Fruit fly (Drosophila melanogaster) whole organism, prepupa: ENCODE data around the gene Phlpp.

Source experiments
- Blimp-1 ChIP-seq: fragments of 200-800 bp; sonication (Bioruptor generic); optimal IDR thresholded peaks from 3 replicates; lab custom pipeline; 2017; ENCODE audit warnings: missing biosample characterization, missing genetic modification characterization, mild to moderate bottlenecking, moderate library complexity, missing genetic modification reagents
- CG10631 ChIP-seq: fragments of 200-800 bp; sonication (Bioruptor generic); optimal IDR thresholded peaks from 2 replicates; lab custom pipeline; 2016; ENCODE audit warnings: missing biosample characterization, missing genetic modification characterization
- CG10669 ChIP-seq: fragments of 200-800 bp; sonication (Bioruptor generic); optimal IDR thresholded peaks from 3 replicates; lab custom pipeline; 2018; ENCODE audit warnings: missing biosample characterization, mild to moderate bottlenecking, missing genetic modification characterization, moderate library complexity
- CG11294 ChIP-seq: fragments of 200-800 bp; sonication (Bioruptor generic); IDR thresholded peaks from 2 replicates; pipeline ENCODE4 v1.3.6; 2022; ENCODE audit warnings: missing biosample characterization, missing genetic modification characterization
- CG11762 ChIP-seq: fragments of 200-800 bp; sonication (Bioruptor generic); optimal IDR thresholded peaks from 3 replicates; lab custom pipeline; 2016; ENCODE audit warnings: missing biosample characterization, missing genetic modification characterization; ENCODE audit not compliant: insufficient read depth
- CG16779 ChIP-seq: fragments of 200-800 bp; sonication (Bioruptor generic); optimal IDR thresholded peaks from 3 replicates; lab custom pipeline; 2017; ENCODE audit warnings: missing biosample characterization, mild to moderate bottlenecking, missing genetic modification characterization
- CG3032 ChIP-seq: fragments of 200-800 bp; optimal IDR thresholded peaks from 2 replicates; lab custom pipeline; 2019; ENCODE audit warnings: missing biosample characterization, mild to moderate bottlenecking, missing genetic modification characterization, moderate library complexity
- CG31627 ChIP-seq: fragments of 200-800 bp; sonication (Bioruptor generic); optimal IDR thresholded peaks from 3 replicates; lab custom pipeline; 2016; ENCODE audit warnings: missing biosample characterization, missing genetic modification characterization
- CG32006 ChIP-seq: fragments of 200-800 bp; sonication (Bioruptor generic); optimal IDR thresholded peaks from 3 replicates; lab custom pipeline; 2017; ENCODE audit warnings: missing biosample characterization, mild to moderate bottlenecking, missing genetic modification characterization
- CG3919 ChIP-seq: fragments of 200-800 bp; sonication (Bioruptor generic); optimal IDR thresholded peaks from 3 replicates; lab custom pipeline; 2016; ENCODE audit warnings: missing biosample characterization, missing genetic modification characterization
- CG6163 ChIP-seq: fragments of 200-800 bp; sonication (Bioruptor generic); IDR thresholded peaks from 3 replicates; pipeline ENCODE4 v1.3.6; 2022; ENCODE audit warnings: missing biosample characterization, missing genetic modification characterization
- CG6792 ChIP-seq: fragments of 200-800 bp; sonication (Bioruptor generic); optimal IDR thresholded peaks from 3 replicates; lab custom pipeline; 2016; ENCODE audit warnings: missing biosample characterization, missing genetic modification characterization
- CG7368 ChIP-seq: fragments of 200-800 bp; sonication (Bioruptor generic); optimal IDR thresholded peaks from 3 replicates; lab custom pipeline; 2016; ENCODE audit warnings: missing biosample characterization, missing genetic modification characterization
- CG8119 ChIP-seq: fragments of 200-800 bp; sonication (Bioruptor generic); IDR thresholded peaks from 3 replicates; pipeline ENCODE4 v1.3.6; 2022; ENCODE audit warnings: missing biosample characterization, missing genetic modification characterization
- CG8319 ChIP-seq: fragments of 200-800 bp; sonication (Bioruptor generic); optimal IDR thresholded peaks from 3 replicates; lab custom pipeline; 2016; ENCODE audit warnings: missing biosample characterization, missing genetic modification characterization
- CG9139 ChIP-seq: fragments of 200-800 bp; sonication (Bioruptor generic); optimal IDR thresholded peaks from 3 replicates; lab custom pipeline; 2017; ENCODE audit warnings: missing biosample characterization, mild to moderate bottlenecking, missing genetic modification characterization
- Eip78C ChIP-seq: fragments of 200-800 bp; sonication (Bioruptor generic); peaks from one replicate; lab custom pipeline; 2016; ENCODE audit warnings: missing biosample characterization, missing genetic modification characterization
- Eip93F ChIP-seq: fragments of 200-800 bp; sonication (Bioruptor generic); optimal IDR thresholded peaks from 2 replicates; lab custom pipeline; 2016; ENCODE audit warnings: missing biosample characterization, mild to moderate bottlenecking, missing genetic modification characterization
- Gug ChIP-seq: fragments of 200-800 bp; sonication (Bioruptor generic); IDR thresholded peaks from 2 replicates; pipeline ENCODE4 v1.3.6; 2022; ENCODE audit warnings: missing biosample characterization, missing genetic modification characterization
- Hr38 ChIP-seq: sonication (Bioruptor generic); optimal IDR thresholded peaks from 2 replicates; lab custom pipeline; 2016; ENCODE audit warnings: missing biosample characterization, missing genetic modification characterization
- Hr39 ChIP-seq: fragments of 200-800 bp; sonication (Bioruptor generic); optimal IDR thresholded peaks from 2 replicates; lab custom pipeline; 2016; ENCODE audit warnings: missing biosample characterization, missing genetic modification characterization
- Hr4 ChIP-seq: fragments of 200-800 bp; sonication (Bioruptor generic); optimal IDR thresholded peaks from 3 replicates; lab custom pipeline; 2016; ENCODE audit warnings: missing biosample characterization, missing genetic modification characterization
- Lpt ChIP-seq: fragments of 200-800 bp; sonication (Bioruptor generic); optimal IDR thresholded peaks from 3 replicates; lab custom pipeline; 2016; ENCODE audit warnings: missing biosample characterization, missing genetic modification characterization
- Met ChIP-seq: fragments of 200-800 bp; sonication (Bioruptor generic); optimal IDR thresholded peaks from 3 replicates; lab custom pipeline; 2016; ENCODE audit warnings: missing biosample characterization, missing genetic modification characterization
- Smox ChIP-seq: fragments of 200-800 bp; sonication (Bioruptor generic); optimal IDR thresholded peaks from 3 replicates; lab custom pipeline; 2016; ENCODE audit warnings: missing biosample characterization, missing genetic modification characterization
- Sox102F ChIP-seq: fragments of 200-800 bp; sonication (Bioruptor generic); optimal IDR thresholded peaks from 2 replicates; lab custom pipeline; 2016; ENCODE audit warnings: missing biosample characterization, mild to moderate bottlenecking, missing genetic modification characterization
- acj6 ChIP-seq: fragments of 200-800 bp; sonication (Bioruptor generic); optimal IDR thresholded peaks from 3 replicates; lab custom pipeline; 2016; ENCODE audit warnings: missing biosample characterization, missing genetic modification characterization
- cyc ChIP-seq: fragments of 200-800 bp; sonication (Bioruptor generic); optimal IDR thresholded peaks from 3 replicates; lab custom pipeline; 2016; ENCODE audit warnings: missing biosample characterization, missing genetic modification characterization
- dsx ChIP-seq: fragments of 200-800 bp; optimal IDR thresholded peaks from 3 replicates; lab custom pipeline; 2019; ENCODE audit warnings: missing biosample characterization, mild to moderate bottlenecking, missing genetic modification characterization, moderate library complexity; ENCODE audit not compliant: poor library complexity, severe bottlenecking
- esn ChIP-seq: fragments of 200-800 bp; sonication (Bioruptor generic); optimal IDR thresholded peaks from 2 replicates; lab custom pipeline; 2016; ENCODE audit warnings: missing biosample characterization, mild to moderate bottlenecking, missing genetic modification characterization, moderate library complexity
- fd59A ChIP-seq: fragments of 200-800 bp; sonication (Bioruptor generic); optimal IDR thresholded peaks from 2 replicates; lab custom pipeline; 2017; ENCODE audit warnings: missing biosample characterization, mild to moderate bottlenecking, missing genetic modification characterization, missing genetic modification reagents
- fkh ChIP-seq: fragments of 200-800 bp; sonication (Bioruptor generic); optimal IDR thresholded peaks from 3 replicates; lab custom pipeline; 2017; ENCODE audit warnings: missing biosample characterization, mild to moderate bottlenecking, missing genetic modification characterization, moderate library complexity
- lz ChIP-seq: fragments of 200-800 bp; sonication (Bioruptor generic); optimal IDR thresholded peaks from 3 replicates; lab custom pipeline; 2016; ENCODE audit warnings: missing biosample characterization, missing genetic modification characterization
- net ChIP-seq: fragments of 200-800 bp; sonication (Bioruptor generic); optimal IDR thresholded peaks from 3 replicates; lab custom pipeline; 2016; ENCODE audit warnings: missing biosample characterization, missing genetic modification characterization
- pdm3 ChIP-seq: fragments of 200-800 bp; sonication (Bioruptor generic); optimal IDR thresholded peaks from 3 replicates; lab custom pipeline; 2016; ENCODE audit warnings: missing biosample characterization, missing genetic modification characterization
- salr ChIP-seq, 2 experiments: fragments of 200-800 bp; sonication (Bioruptor generic); optimal IDR thresholded peaks; 3 replicates each; lab custom pipeline; 2016 to 2018; ENCODE audit warnings: missing biosample characterization in 2 of 2, missing genetic modification characterization in 2 of 2, mild to moderate bottlenecking in 1 of 2
- spab ChIP-seq: fragments of 200-800 bp; sonication (Bioruptor generic); optimal IDR thresholded peaks from 2 replicates; lab custom pipeline; 2017; ENCODE audit warnings: missing biosample characterization, mild to moderate bottlenecking, missing genetic modification characterization, missing genetic modification reagents
- ss ChIP-seq, 2 experiments: fragments of 200-800 bp; sonication (Bioruptor generic); optimal IDR thresholded peaks; 2 replicates in 1 of 2; 3 replicates in 1 of 2; lab custom pipeline; 2017 to 2018; ENCODE audit warnings: mild to moderate bottlenecking in 2 of 2, missing biosample characterization in 2 of 2, missing genetic modification characterization in 2 of 2, moderate library complexity in 1 of 2
- topi ChIP-seq: fragments of 200-800 bp; sonication (Bioruptor generic); optimal IDR thresholded peaks from 3 replicates; lab custom pipeline; 2016; ENCODE audit warnings: missing biosample characterization, missing genetic modification characterization

Phlpp gene

DNA sequence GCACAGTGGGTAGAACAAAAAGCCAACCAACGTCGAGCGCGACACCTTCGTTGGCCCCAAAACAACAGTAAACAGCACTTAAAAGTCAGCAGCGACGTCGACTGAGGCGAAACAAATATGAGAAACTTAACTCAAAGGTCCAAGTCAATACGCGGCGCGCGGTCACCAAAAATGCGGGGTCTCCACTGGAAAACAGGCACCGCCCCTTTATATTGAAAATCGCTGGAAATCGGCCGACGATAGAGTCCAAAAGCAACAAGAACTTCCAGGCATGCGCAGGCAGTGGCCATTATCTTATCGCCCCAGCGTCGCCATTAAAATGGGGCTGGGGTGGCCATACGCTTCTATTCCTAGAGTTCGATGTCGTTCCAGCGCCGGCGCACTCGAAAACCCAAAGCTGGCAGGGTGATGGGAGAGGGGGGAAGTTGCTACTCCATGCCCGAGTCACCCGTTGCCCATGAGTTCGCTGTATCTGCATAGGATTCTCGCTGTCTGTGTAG is 49.5 kb downstream of the Phlpp start, which contains the start of gene Lim3:
Lim3 (minus strand) TSS at position 51 of the 500 bp plus-strand sequence.
- TF ChIP-seq cyc (GFP tag; lab: Kevin White, UChicago) (no peak), acj6 (GFP tag; lab: Kevin White, UChicago) (no peak), CG8319 (GFP tag; lab: Kevin White, UChicago) (peak; percentile 81), fd59A (GFP tag; lab: Kevin White, UChicago) (no peak), Blimp-1 (GFP tag; lab: Kevin White, UChicago) (no peak), CG32006 (no peak), CG3032 (no peak), CG7368 (GFP tag; lab: Kevin White, UChicago) (no peak), fkh (GFP tag; lab: Kevin White, UChicago) (peak; percentile 13), Hr39 (GFP tag; lab: Kevin White, UChicago) (no peak), esn (GFP tag; lab: Kevin White, UChicago) (no peak), Smox (GFP tag; lab: Kevin White, UChicago) (no peak), CG11762 (GFP tag; lab: Kevin White, UChicago) (no peak), CG11294 (GFP tag; lab: Robert Waterston, UW) (no peak), lz (GFP tag; lab: Kevin White, UChicago) (no peak), Eip78C (GFP tag; lab: Kevin White, UChicago) (peak; percentile 12), CG3919 (GFP tag; lab: Kevin White, UChicago) (no peak), Eip93F (GFP tag; lab: Kevin White, UChicago) (no peak), CG31627 (no peak), topi (no peak), spab (GFP tag; lab: Kevin White, UChicago) (no peak), Lpt (GFP tag; lab: Kevin White, UChicago) (no peak), CG6792 (GFP tag; lab: Kevin White, UChicago) (no peak), salr (GFP tag; optimal IDR thresholded peaks at IDR 0.05; lab: Kevin White, UChicago) (no peak)
- TF ChIP-seq, all 60 proteins: peak for 3

DNA sequence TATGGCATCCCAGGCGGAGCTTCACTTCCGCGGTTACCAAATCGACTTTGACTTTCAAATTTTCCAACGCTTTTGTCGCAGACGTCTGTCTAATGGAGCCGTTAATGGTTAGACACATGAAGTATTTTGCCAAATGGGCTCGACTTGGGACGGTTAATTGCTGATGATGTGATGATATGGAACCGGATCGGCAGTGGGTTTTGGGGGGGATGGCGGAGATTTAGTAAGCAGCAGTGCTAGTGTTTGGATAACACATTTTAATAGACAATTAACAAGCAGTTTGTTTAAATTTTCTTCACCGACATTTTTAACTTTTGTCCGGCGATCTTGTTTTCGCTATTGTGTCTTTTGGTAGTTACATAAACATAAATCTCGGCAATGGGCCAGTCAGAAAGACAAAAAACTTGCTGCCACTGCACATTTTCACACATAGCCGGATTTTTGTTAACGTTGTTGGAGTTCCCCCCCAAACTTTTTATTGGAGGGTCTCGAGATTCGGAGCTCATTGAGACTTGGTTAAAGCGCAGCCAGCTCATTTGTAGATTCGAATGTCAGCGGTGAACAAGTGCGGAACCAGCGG is 50.8 kb downstream of the Phlpp start, which contains the start of gene amd:
amd (plus strand) TSS at position 530 of the 580 bp plus-strand sequence.
- TF ChIP-seq CG3919 (GFP tag; lab: Kevin White, UChicago) = no peak
- no peak for TF ChIP-seq acj6 (GFP tag; lab: Kevin White, UChicago)
- no peak for TF ChIP-seq net (GFP tag; lab: Kevin White, UChicago)
- no peak for TF ChIP-seq Blimp-1 (GFP tag; lab: Kevin White, UChicago)
- no peak for TF ChIP-seq Sox102F
- TF ChIP-seq CG6163 (GFP tag; lab: Robert Waterston, UW) = no peak
- TF ChIP-seq CG11294 (GFP tag; lab: Robert Waterston, UW) = no peak
- TF ChIP-seq topi = no peak
- TF ChIP-seq Met = no peak
- TF ChIP-seq CG6792 (GFP tag; lab: Kevin White, UChicago) = no peak
- no peak for TF ChIP-seq Smox (GFP tag; lab: Kevin White, UChicago)
- no peak for TF ChIP-seq CG16779 (tag; lab: Kevin White, UChicago)
- TF ChIP-seq ss (GFP tag; optimal IDR thresholded peaks at IDR 0.05; lab: Kevin White, UChicago) = no peak
- no peak for TF ChIP-seq dsx (GFP tag; lab: Kevin White, UChicago)
- no peak for TF ChIP-seq CG10631
- TF ChIP-seq CG8119 (GFP tag; lab: Robert Waterston, UW) = no peak
- no peak for TF ChIP-seq Hr38
- TF ChIP-seq CG9139 (GFP tag; lab: Kevin White, UChicago) = no peak
- no peak for TF ChIP-seq Gug (GFP tag; lab: Robert Waterston, UW)

DNA sequence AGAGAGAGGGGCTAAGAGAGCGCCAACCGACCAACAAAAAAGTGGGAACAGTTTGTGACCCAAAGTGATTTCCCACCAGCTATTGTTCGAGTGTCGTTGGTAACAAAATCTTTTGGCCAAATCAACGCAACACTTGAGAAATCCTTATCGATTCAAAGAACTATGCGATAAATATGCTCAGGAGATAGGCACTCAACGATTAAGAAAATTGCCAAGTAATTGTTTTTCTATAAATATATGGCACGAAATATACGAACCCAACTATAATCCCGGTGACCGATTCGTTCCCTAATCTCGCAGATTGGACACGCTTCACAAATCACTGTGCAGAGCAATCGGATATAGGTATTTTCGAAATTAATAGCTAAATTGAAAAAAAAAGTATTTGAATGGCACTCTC is 52.2 kb downstream of the Phlpp start:
- no peak for TF ChIP-seq CG10669 (GFP tag; lab: Kevin White, UChicago)
- no peak for TF ChIP-seq pdm3
- TF ChIP-seq salr (GFP tag; optimal IDR thresholded peaks at IDR 0.05; lab: Kevin White, UChicago) = no peak
- TF ChIP-seq Eip93F (GFP tag; lab: Kevin White, UChicago) = no peak
- no peak for TF ChIP-seq CG32006
- no peak for TF ChIP-seq Hr4 (GFP tag; lab: Kevin White, UChicago)
- no peak for TF ChIP-seq net (GFP tag; lab: Kevin White, UChicago)
